Fruit fly (Drosophila melanogaster): Measurements from ENCODE around the gene Ten-a.

Gene Ten-a

DNA sequence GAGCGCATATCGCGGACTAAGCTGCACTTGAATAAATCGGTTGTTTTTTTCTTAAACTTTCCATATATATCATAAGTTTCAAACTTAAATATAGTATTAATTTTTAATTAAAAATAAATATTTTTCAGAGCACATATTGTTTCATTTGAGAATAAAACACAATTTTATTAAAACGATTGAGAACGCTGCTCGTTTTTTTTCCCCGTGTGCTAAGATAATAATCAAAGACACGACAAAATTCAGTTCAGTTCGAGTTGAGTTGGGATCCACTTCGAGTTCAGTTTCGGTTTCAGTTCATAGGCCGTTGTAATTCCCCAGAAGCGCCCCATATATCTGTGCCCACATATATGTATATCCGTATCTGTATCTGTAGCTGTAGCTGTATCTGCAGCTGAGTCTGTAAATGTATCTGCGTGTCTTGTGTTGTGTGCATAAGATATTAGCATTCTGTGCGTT is 179.4 kb downstream of the Ten-a start (continued):
- TF ChIP-seq Atf6 (GFP tag; IDR thresholded peaks at IDR 0.05) (peak; percentile 42; the same call in 1 of the 2 replicates), Dbx (GFP tag; IDR thresholded peaks at IDR 0.05) (no peak), kay (GFP tag; optimal IDR thresholded peaks at IDR 0.05) (peak; percentile 13), dm (GFP tag; optimal IDR thresholded peaks at IDR 0.05) (no peak), crp (GFP tag; optimal IDR thresholded peaks at IDR 0.05) (no peak), CG9797 (GFP tag; optimal IDR thresholded peaks at IDR 0.05) (no peak), CG6689 (GFP tag; IDR thresholded peaks at IDR 0.05) (peak; percentile 82), CG32772 (GFP tag; IDR thresholded peaks at IDR 0.05) (peak; percentile 76), gcm2 (GFP tag; optimal IDR thresholded peaks at IDR 0.05) (no peak), Sry-δ (GFP tag; optimal IDR thresholded peaks at IDR 0.05) (no peak), Chrac-16 (GFP tag; optimal IDR thresholded peaks at IDR 0.05) (peak; percentile 25), CG8089 (GFP tag; optimal IDR thresholded peaks at IDR 0.05) (no peak), CG16863 (GFP tag; optimal IDR thresholded peaks at IDR 0.05) (no peak), oc (tag; optimal IDR thresholded peaks at IDR 0.05) (peak; percentile 94), so (GFP tag; IDR thresholded peaks at IDR 0.05) (peak; percentile 59; the same call in 2 of the 3 replicates), org-1 (GFP tag; optimal IDR thresholded peaks at IDR 0.05) (peak; percentile 61), Gug (GFP tag; IDR thresholded peaks at IDR 0.05) (0 out of 4 replicates have a peak, but pooled peaks have one; percentile 24), CG7963 (GFP tag; IDR thresholded peaks at IDR 0.05; ENCODE audit: partially characterized antibody) (no peak), Bteb2 (GFP tag; optimal IDR thresholded peaks at IDR 0.05) (no peak), CG18619 (GFP tag; optimal IDR thresholded peaks at IDR 0.05) (peak; percentile 12), CG9876 (GFP tag; optimal IDR thresholded peaks at IDR 0.05) (no peak), maf-S (GFP tag; optimal IDR thresholded peaks at IDR 0.05) (no peak), schlank (tag; optimal IDR thresholded peaks at IDR 0.05) (no peak), dan (GFP tag; IDR thresholded peaks at IDR 0.05) (no peak), HmgD (GFP tag; optimal IDR thresholded peaks at IDR 0.05) (no peak), cg (GFP tag; optimal IDR thresholded peaks at IDR 0.05) (peak; percentile 68), gsb (GFP tag; IDR thresholded peaks at IDR 0.05) (no peak), ATbp (GFP tag; optimal IDR thresholded peaks at IDR 0.05) (peak; percentile 70), cas (GFP tag; IDR thresholded peaks at IDR 0.05) (no peak), Rfx (GFP tag; IDR thresholded peaks at IDR 0.05) (no peak), PHDP (tag; optimal IDR thresholded peaks at IDR 0.05) (peak; percentile 75), D19A (tag; optimal IDR thresholded peaks at IDR 0.05) (peak; percentile 65), CG43689 (GFP tag; IDR thresholded peaks at IDR 0.05) (no peak), sug (tag; optimal IDR thresholded peaks at IDR 0.05) (no peak), CG4730 (GFP tag; IDR thresholded peaks at IDR 0.05) (peak; percentile 48), Oli (tag; optimal IDR thresholded peaks at IDR 0.05) (peak; percentile 77), CG2202 (tag; optimal IDR thresholded peaks at IDR 0.05) (peak; percentile 58), CG11504 (tag; optimal IDR thresholded peaks at IDR 0.05) (peak; percentile 83), CG13894 (tag; optimal IDR thresholded peaks at IDR 0.05) (peak; percentile 15), CG9215 (GFP tag; IDR thresholded peaks at IDR 0.05) (no peak), Sin3A (optimal IDR thresholded peaks at IDR 0.05) (no peak), CG7271 (tag; optimal IDR thresholded peaks at IDR 0.05) (peak; percentile 35), D (optimal IDR thresholded peaks at IDR 0.05) (no peak), D (GFP tag; optimal IDR thresholded peaks at IDR 0.05) (peak; percentile 71), CG4820 (GFP tag; optimal IDR thresholded peaks at IDR 0.05) (peak; percentile 53), insv (GFP tag; optimal IDR thresholded peaks at IDR 0.05) (no peak), cwo (GFP tag; optimal IDR thresholded peaks at IDR 0.05) (peak; percentile 43), gsb-n (tag; optimal IDR thresholded peaks at IDR 0.05) (peak; percentile 84)
